Fruit fly (Drosophila melanogaster): ENCODE data around the gene Gbeta13F.

The Gbeta13F gene

DNA sequence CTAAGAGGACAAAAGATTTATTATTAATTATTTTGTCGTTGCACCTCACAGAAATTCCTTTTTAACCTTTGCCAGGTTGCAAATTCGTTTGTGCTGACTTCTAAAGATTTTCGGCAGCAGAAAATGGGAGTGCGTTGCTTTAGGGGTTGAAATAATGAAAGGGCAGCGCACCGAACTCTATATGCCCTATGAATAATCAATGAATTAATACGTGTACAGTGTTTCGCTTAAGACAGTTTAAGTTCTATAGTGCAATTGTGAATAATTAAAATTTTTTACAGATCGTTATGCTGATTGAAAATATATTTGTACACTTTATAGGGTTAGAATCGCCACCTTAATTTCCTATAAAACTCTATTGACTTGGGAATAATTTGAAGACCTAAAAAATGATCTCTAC, 43.8 kb upstream of the Gbeta13F start:
- TF ChIP-seq pros (GFP tag; optimal IDR thresholded peaks at IDR 0.05) (no peak), CG15011 (GFP tag; optimal IDR thresholded peaks at IDR 0.05) (no peak), CG4282 (GFP tag; optimal IDR thresholded peaks at IDR 0.05) (no peak), Rfx (GFP tag; IDR thresholded peaks at IDR 0.05) (no peak), CG42726 (GFP tag; IDR thresholded peaks at IDR 0.05; ENCODE audit: partially characterized antibody) (no peak), btn (GFP tag; optimal IDR thresholded peaks at IDR 0.05) (no peak), grau (tag; optimal IDR thresholded peaks at IDR 0.05) (no peak), ems (GFP tag; optimal IDR thresholded peaks at IDR 0.05) (no peak), Xrp1 (GFP tag; IDR thresholded peaks at IDR 0.05) (no peak), CG10366 (GFP tag; IDR thresholded peaks at IDR 0.05) (no peak), CG33213 (GFP tag; optimal IDR thresholded peaks at IDR 0.05) (no peak), Med (GFP tag) (peak; percentile 58), da (GFP tag; optimal IDR thresholded peaks at IDR 0.05) (no peak), gsb-n (tag; optimal IDR thresholded peaks at IDR 0.05) (no peak), zen (tag; optimal IDR thresholded peaks at IDR 0.05) (no peak), zfh1 (GFP tag; IDR thresholded peaks at IDR 0.05) (no peak), sqz (GFP tag; optimal IDR thresholded peaks at IDR 0.05) (no peak), Ravus (GFP tag; IDR thresholded peaks at IDR 0.05) (no peak), CG2120 (GFP tag; optimal IDR thresholded peaks at IDR 0.05) (no peak), nerfin-1 (tag; optimal IDR thresholded peaks at IDR 0.05) (no peak), tgo (GFP tag; IDR thresholded peaks at IDR 0.05) (no peak), row (GFP tag; IDR thresholded peaks at IDR 0.05) (peak; percentile 35; the same call in 1 of the 3 replicates), CG18476 (GFP tag; optimal IDR thresholded peaks at IDR 0.05) (no peak), D19A (tag; optimal IDR thresholded peaks at IDR 0.05) (peak; percentile 98), ftz-f1 (GFP tag; optimal IDR thresholded peaks at IDR 0.05) (no peak), CG2199 (GFP tag; IDR thresholded peaks at IDR 0.05) (no peak), jing (GFP tag; optimal IDR thresholded peaks at IDR 0.05) (no peak), CG7963 (GFP tag; IDR thresholded peaks at IDR 0.05; ENCODE audit: partially characterized antibody) (no peak), Dip3 (GFP tag; optimal IDR thresholded peaks at IDR 0.05) (no peak), sens (GFP tag) (peak; percentile 53), CG18262 (tag; optimal IDR thresholded peaks at IDR 0.05) (peak; percentile 13), Hey (tag; optimal IDR thresholded peaks at IDR 0.05) (no peak), sens-2 (GFP tag; IDR thresholded peaks at IDR 0.05) (no peak)

- TF ChIP-seq pfk (GFP tag; optimal IDR thresholded peaks at IDR 0.05): no peak
- peak; percentile 94 for TF ChIP-seq pros (GFP tag; optimal IDR thresholded peaks at IDR 0.05)
- TF ChIP-seq CG2120 (GFP tag; optimal IDR thresholded peaks at IDR 0.05): no peak
- no peak for TF ChIP-seq jumu (GFP tag; optimal IDR thresholded peaks at IDR 0.05)
- TF ChIP-seq CG6854 (GFP tag; optimal IDR thresholded peaks at IDR 0.05): no peak
- TF ChIP-seq insv (GFP tag; optimal IDR thresholded peaks at IDR 0.05): peak; percentile 46 to 94
- TF ChIP-seq sd (tag; optimal IDR thresholded peaks at IDR 0.05): peak; percentile 95
- TF ChIP-seq cg (GFP tag; optimal IDR thresholded peaks at IDR 0.05): peak; percentile 60
- peak; percentile 62; the same call in 2 of the 3 replicates for TF ChIP-seq CG2199 (GFP tag; IDR thresholded peaks at IDR 0.05)
- TF ChIP-seq Elba2 (GFP tag; optimal IDR thresholded peaks at IDR 0.05): peak; percentile 78
- TF ChIP-seq nerfin-1 (tag; optimal IDR thresholded peaks at IDR 0.05): peak; percentile 95
Observed at dm6 chrX:15816905-15817304, 43.0 kb upstream of the Gbeta13F start.

dm6 chrX:15817823-15818222, 42.1 kb upstream of the Gbeta13F start:
- 0 out of 3 replicates have a peak, but pooled peaks have one; percentile 25 for TF ChIP-seq CG16813 (GFP tag; IDR thresholded peaks at IDR 0.05; ENCODE audit: partially characterized antibody)
- TF ChIP-seq CG12071 (GFP tag; optimal IDR thresholded peaks at IDR 0.05): no peak
- no peak for TF ChIP-seq Eip74EF (GFP tag; optimal IDR thresholded peaks at IDR 0.05)
- no peak for TF ChIP-seq CG18599 (GFP tag; optimal IDR thresholded peaks at IDR 0.05)
- TF ChIP-seq nerfin-1 (tag; optimal IDR thresholded peaks at IDR 0.05): peak; percentile 90
- TF ChIP-seq CG6791 (GFP tag; IDR thresholded peaks at IDR 0.05; ENCODE audit: partially characterized antibody): peak; percentile 62; the same call in 1 of the 3 replicates
- peak; percentile 37; the same call in 2 of the 3 replicates for TF ChIP-seq Opbp (GFP tag; IDR thresholded peaks at IDR 0.05; ENCODE audit: partially characterized antibody)
- no peak for TF ChIP-seq Ets97D (GFP tag; optimal IDR thresholded peaks at IDR 0.05)
- TF ChIP-seq D (optimal IDR thresholded peaks at IDR 0.05): peak; percentile 28
- TF ChIP-seq D (GFP tag; optimal IDR thresholded peaks at IDR 0.05): no peak
- no peak for TF ChIP-seq TFAM (GFP tag; optimal IDR thresholded peaks at IDR 0.05)
- TF ChIP-seq sens (GFP tag): peak; percentile 33
- no peak for TF ChIP-seq sisA (GFP tag; IDR thresholded peaks at IDR 0.05)

All from whole organism, embryonic.